Worm (Caenorhabditis elegans): ENCODE data around the gene sup-26.

sup-26 gene

ce11 chrIII:4231372-4231771 is 48.7 kb downstream of the sup-26 start:
- no peak for TF ChIP-seq ceh-48 (tag; optimal IDR thresholded peaks at IDR 0.05)
- no peak for TF ChIP-seq unc-86 (tag; optimal IDR thresholded peaks at IDR 0.05)
- TF ChIP-seq hlh-13 (GFP tag; optimal IDR thresholded peaks at IDR 0.05) = no peak
- TF ChIP-seq sdc-2 (tag; optimal IDR thresholded peaks at IDR 0.05) = no peak
- no peak for TF ChIP-seq lim-6 (tag; optimal IDR thresholded peaks at IDR 0.05)
- TF ChIP-seq ceh-22 (tag; optimal IDR thresholded peaks at IDR 0.05) = no peak
- no peak for TF ChIP-seq nhr-232 (tag; optimal IDR thresholded peaks at IDR 0.05)
- TF ChIP-seq pag-3 (tag; optimal IDR thresholded peaks at IDR 0.05; ENCODE audit: borderline replicate concordance) = no peak
- TF ChIP-seq zip-5 (tag; optimal IDR thresholded peaks at IDR 0.05) = no peak
- no peak for TF ChIP-seq dmd-4 (tag; optimal IDR thresholded peaks at IDR 0.05; ENCODE audit: borderline replicate concordance)
- no peak for TF ChIP-seq unc-42 (tag; optimal IDR thresholded peaks at IDR 0.05)
- no peak for TF ChIP-seq che-1 (tag; optimal IDR thresholded peaks at IDR 0.05)
- TF ChIP-seq gmeb-2 (tag; optimal IDR thresholded peaks at IDR 0.05) = no peak
- no peak for TF ChIP-seq K09A11.1 (tag; optimal IDR thresholded peaks at IDR 0.05; ENCODE audit: insufficient read depth)

ce11 chrIII:4230092-4230491 is 49.9 kb downstream of the sup-26 start:
- TF ChIP-seq zip-5 (tag; optimal IDR thresholded peaks at IDR 0.05) (no peak), fkh-10 (GFP tag; optimal IDR thresholded peaks at IDR 0.05) (no peak), F13H6.1 (tag; optimal IDR thresholded peaks at IDR 0.05) (no peak), fkh-6 (tag; optimal IDR thresholded peaks at IDR 0.05) (no peak), dmd-4 (tag; optimal IDR thresholded peaks at IDR 0.05; ENCODE audit: borderline replicate concordance) (no peak), ceh-9 (tag; optimal IDR thresholded peaks at IDR 0.05) (no peak), C08G9.2 (tag; optimal IDR thresholded peaks at IDR 0.05) (no peak), ceh-31 (tag; optimal IDR thresholded peaks at IDR 0.05) (no peak), madf-2 (tag; optimal IDR thresholded peaks at IDR 0.05) (no peak), gmeb-2 (tag; optimal IDR thresholded peaks at IDR 0.05) (no peak), sox-4 (tag; optimal IDR thresholded peaks at IDR 0.05) (no peak), ref-2 (tag; optimal IDR thresholded peaks at IDR 0.05) (no peak), unc-86 (tag; optimal IDR thresholded peaks at IDR 0.05) (no peak), ceh-30 (tag; optimal IDR thresholded peaks at IDR 0.05) (no peak), pax-1 (tag; optimal IDR thresholded peaks at IDR 0.05) (no peak), hlh-30 (tag; optimal IDR thresholded peaks at IDR 0.05; ENCODE audit: insufficient read depth) (no peak)

DNA sequence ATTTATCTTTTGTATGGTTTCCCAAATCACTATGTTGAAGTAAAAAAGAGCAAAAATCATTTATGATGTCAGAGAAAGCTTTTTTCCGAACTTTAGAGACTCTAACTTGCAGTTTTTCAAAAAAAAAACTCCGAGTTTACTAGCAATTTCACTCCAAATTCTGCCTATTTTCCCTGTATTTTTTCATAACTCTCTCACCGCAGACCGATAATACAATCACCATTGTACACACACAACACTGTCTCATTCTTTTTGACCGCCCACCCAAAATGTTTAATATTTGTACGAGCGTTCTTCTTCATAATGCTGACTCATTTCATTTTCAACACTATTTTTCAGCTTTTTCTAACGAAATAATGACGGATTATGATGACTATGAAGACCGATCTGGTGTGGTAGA is 51.2 kb downstream of the sup-26 start, which contains the start of gene F43C1.5:
F43C1.5 (plus strand) TSS at position 301 of the 400 bp plus-strand sequence.
- no peak for TF ChIP-seq nfya-1 (tag; optimal IDR thresholded peaks at IDR 0.05)
- no peak for TF ChIP-seq hlh-15 (tag; optimal IDR thresholded peaks at IDR 0.05)

- TF ChIP-seq pat-9 (tag; optimal IDR thresholded peaks at IDR 0.05) (no peak), hlh-6 (tag; optimal IDR thresholded peaks at IDR 0.05) (no peak), che-1 (tag; optimal IDR thresholded peaks at IDR 0.05) (no peak), fkh-6 (tag; optimal IDR thresholded peaks at IDR 0.05) (no peak)
Observed at ce11 chrIII:4228008-4228407, 52.0 kb downstream of the sup-26 start, which contains the start of gene mpk-1. Gene mpk-1, minus strand, starts transcription at chrIII:4228108.

ce11 chrIII:4227363-4227762 is 52.7 kb downstream of the sup-26 start:
- TF ChIP-seq dmd-4 (tag; optimal IDR thresholded peaks at IDR 0.05; ENCODE audit: borderline replicate concordance) (no peak), ref-2 (tag; optimal IDR thresholded peaks at IDR 0.05) (no peak), K09A11.1 (tag; optimal IDR thresholded peaks at IDR 0.05; ENCODE audit: insufficient read depth) (no peak), ceh-30 (tag; optimal IDR thresholded peaks at IDR 0.05) (no peak), Y22D7AL.16 (tag; optimal IDR thresholded peaks at IDR 0.05) (no peak)

All from whole organism, late embryonic.